Fruit fly (Drosophila melanogaster): ENCODE measurements around the gene dnd.

DNA sequence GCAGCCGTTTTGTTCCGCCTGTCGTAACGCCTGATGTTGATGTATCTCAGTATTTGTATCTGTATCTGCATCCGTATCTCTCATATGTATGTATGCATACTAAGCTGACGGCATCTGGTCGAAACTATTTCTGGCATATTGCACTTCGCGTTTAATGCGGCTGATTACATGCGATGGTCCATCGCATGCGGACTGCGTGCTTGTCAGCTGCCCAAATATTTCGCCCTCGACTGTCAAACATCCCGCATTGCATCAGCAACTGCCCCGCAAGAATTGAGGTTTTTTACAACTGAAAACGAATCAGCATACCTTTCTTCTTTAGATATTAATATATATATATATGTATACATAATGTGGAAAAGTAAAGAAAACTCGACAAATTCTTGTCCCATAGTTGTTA, 24.3 kb downstream of the dnd start:
- TF ChIP-seq Sox102F (GFP tag; optimal IDR thresholded peaks at IDR 0.05) (no peak), Blimp-1 (GFP tag; optimal IDR thresholded peaks at IDR 0.05) (no peak), sug (tag; optimal IDR thresholded peaks at IDR 0.05) (no peak), lov (optimal IDR thresholded peaks at IDR 0.05) (no peak), lov (GFP tag; IDR thresholded peaks at IDR 0.05) (no peak), CG3838 (GFP tag; optimal IDR thresholded peaks at IDR 0.05) (no peak), dan (GFP tag; IDR thresholded peaks at IDR 0.05) (no peak), row (GFP tag; IDR thresholded peaks at IDR 0.05) (no peak), CG6272 (GFP tag; IDR thresholded peaks at IDR 0.05) (no peak)

All from whole organism, embryonic.